Worm (Caenorhabditis elegans) whole organism, mixed stage, embryonic: ENCODE results near the gene sru-7.

Source experiments
- bed-3 ChIP-seq: fragments of 200-800 bp; sonication (Bioruptor generic); optimal IDR thresholded peaks from 3 replicates; lab custom pipeline; 2018; ENCODE audit warnings: mild to moderate bottlenecking, missing genetic modification characterization, moderate library complexity, missing compliant biosample characterization
- ceh-39 ChIP-seq: fragments of 150-350 bp; optimal IDR thresholded peaks from 2 replicates; lab custom pipeline; 2014; ENCODE audit warnings: missing biosample characterization, missing genetic modification characterization
- ceh-43 ChIP-seq: fragments of 200-800 bp; sonication (Bioruptor generic); optimal IDR thresholded peaks from 2 replicates; lab custom pipeline; 2018; ENCODE audit warnings: mild to moderate bottlenecking, missing genetic modification characterization, moderate library complexity, missing compliant biosample characterization
- elt-1 ChIP-seq: sonication (generic microtip); optimal IDR thresholded peaks from 2 replicates; lab custom pipeline; 2017; ENCODE audit warnings: missing genetic modification characterization, mild to moderate bottlenecking, missing compliant biosample characterization, antibody characterized with exemption, moderate library complexity, borderline replicate concordance; ENCODE audit not compliant: insufficient read depth
- hlh-1 ChIP-seq: fragments of 150-350 bp; optimal IDR thresholded peaks from 2 replicates; lab custom pipeline; 2014; ENCODE audit warnings: missing biosample characterization, missing genetic modification reagents, missing genetic modification characterization
- lsy-2 ChIP-seq: fragments of 150-350 bp; optimal IDR thresholded peaks from 2 replicates; lab custom pipeline; 2014; ENCODE audit warnings: missing biosample characterization, missing genetic modification characterization
- mab-5 ChIP-seq: fragments of 150-350 bp; optimal IDR thresholded peaks from 2 replicates; lab custom pipeline; 2014; ENCODE audit warnings: missing biosample characterization, missing genetic modification characterization
- pha-4 ChIP-seq: fragments of 150-350 bp; optimal IDR thresholded peaks from 2 replicates; lab custom pipeline; 2018; ENCODE audit warnings: missing biosample characterization, missing genetic modification reagents, missing genetic modification characterization
- sem-2 ChIP-seq: fragments of 200-800 bp; sonication (Bioruptor generic); optimal IDR thresholded peaks from 2 replicates; lab custom pipeline; 2018; ENCODE audit warnings: mild to moderate bottlenecking, missing genetic modification characterization, missing compliant biosample characterization
- snpc-4 ChIP-seq: fragments of 150-350 bp; optimal IDR thresholded peaks from 2 replicates; lab custom pipeline; 2014; ENCODE audit warnings: missing biosample characterization, missing genetic modification characterization
- sptf-1 ChIP-seq: sonication (generic microtip); optimal IDR thresholded peaks from 2 replicates; lab custom pipeline; 2017; ENCODE audit warnings: mild to moderate bottlenecking, missing genetic modification characterization, moderate library complexity, missing compliant biosample characterization
- tbx-8 ChIP-seq: fragments of 200-800 bp; sonication (Bioruptor generic); optimal IDR thresholded peaks from 2 replicates; lab custom pipeline; 2018; ENCODE audit warnings: mild to moderate bottlenecking, missing genetic modification characterization, moderate library complexity, missing compliant biosample characterization
- unc-120 ChIP-seq: sonication (generic microtip); optimal IDR thresholded peaks from 2 replicates; lab custom pipeline; 2017; ENCODE audit warnings: missing genetic modification characterization, missing compliant biosample characterization; ENCODE audit not compliant: poor library complexity, severe bottlenecking
- unc-39 ChIP-seq: fragments of 150-350 bp; optimal IDR thresholded peaks from 2 replicates; lab custom pipeline; 2014; ENCODE audit warnings: missing biosample characterization, missing genetic modification characterization
- ztf-11 ChIP-seq: fragments of 150-350 bp; optimal IDR thresholded peaks from 2 replicates; lab custom pipeline; 2014; ENCODE audit warnings: missing biosample characterization, missing genetic modification characterization

The sru-7 gene

DNA sequence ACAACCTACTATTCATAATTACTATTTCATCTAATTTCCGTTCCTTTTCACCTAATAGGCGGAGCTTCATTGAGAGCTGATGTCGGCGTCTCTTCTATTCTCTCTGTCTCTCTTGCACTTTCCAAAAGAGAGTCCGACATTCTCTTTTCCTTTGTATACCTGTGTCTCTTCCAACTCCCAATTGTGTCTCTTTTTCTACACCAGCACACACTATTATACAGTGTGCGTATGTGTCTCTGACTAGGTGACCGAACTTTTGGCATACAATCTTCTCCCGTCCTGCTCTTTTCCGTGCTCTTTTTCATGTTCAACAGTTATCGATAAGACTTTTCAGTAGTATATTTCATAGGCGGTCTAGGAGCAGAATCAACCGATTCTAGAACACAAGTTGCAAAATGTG is 47.9 kb downstream of the sru-7 start:
- TF ChIP-seq elt-1 (no peak), pha-4 (tag; lab: Kevin White, UChicago) (peak; percentile 14)

DNA sequence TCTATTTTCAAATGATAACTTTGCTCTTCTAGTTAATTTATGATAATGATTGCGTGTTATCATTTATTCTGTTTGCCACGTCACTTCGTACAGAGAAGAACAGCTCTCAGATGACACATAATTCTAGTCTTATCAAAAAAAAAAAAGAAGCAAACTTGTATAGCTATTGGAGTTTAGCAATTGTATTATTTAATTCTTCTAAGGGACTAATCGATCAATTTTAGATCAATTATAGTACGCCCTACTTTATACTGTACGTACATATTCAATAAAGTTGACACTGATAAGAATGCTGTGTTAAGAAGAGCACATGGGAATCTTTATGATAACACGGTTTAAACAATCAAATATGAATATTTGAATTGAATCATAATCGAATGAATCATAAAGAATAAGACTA is 49.9 kb downstream of the sru-7 start:
- TF ChIP-seq mab-5 (no peak), bed-3 (no peak), pha-4 (tag; lab: Kevin White, UChicago) (no peak), sem-2 (GFP tag; lab: Kevin White, UChicago) (no peak), sptf-1 (tag; lab: Kevin White, UChicago) (no peak), hlh-1 (no peak), snpc-4 (tag; lab: Kevin White, UChicago) (no peak), ztf-11 (no peak), unc-120 (no peak), ceh-39 (no peak), tbx-8 (GFP tag; lab: Kevin White, UChicago) (no peak), elt-1 (no peak), ceh-43 (GFP tag; lab: Kevin White, UChicago) (no peak), lsy-2 (tag; lab: Kevin White, UChicago) (no peak), unc-39 (tag; lab: Kevin White, UChicago) (no peak)
